Worm (Caenorhabditis elegans): ENCODE results near the gene B0495.5.
A peak's percentile ranks its signal among the peaks of the same experiment; 100 is the strongest.

B0495.5 gene

DNA sequence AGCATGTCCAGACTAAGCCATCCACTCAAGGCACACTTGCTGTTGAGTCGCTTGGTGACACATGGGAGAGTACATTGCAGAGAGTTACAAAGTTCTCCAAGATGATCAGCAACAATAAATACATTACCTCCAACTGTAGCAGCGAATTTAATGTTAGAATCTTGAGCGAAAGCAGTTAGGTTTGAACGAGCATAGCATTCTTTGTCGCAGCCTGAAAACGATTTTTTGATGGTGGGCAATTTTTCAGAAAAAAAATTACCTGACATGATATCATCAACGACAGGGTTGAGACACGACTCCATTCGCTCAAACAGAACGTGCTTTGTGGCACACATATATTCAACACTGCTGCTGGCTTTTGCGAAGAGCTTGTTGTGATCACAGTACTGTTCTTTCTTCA lies 35.3 kb downstream of the B0495.5 start:
- no peak for TF ChIP-seq hlh-17 (GFP tag; optimal IDR thresholded peaks at IDR 0.05; ENCODE audit: borderline replicate concordance)
- TF ChIP-seq efl-1 (optimal IDR thresholded peaks at IDR 0.05): no peak
- peak in 1 of 2 experiments; percentile 51 for TF ChIP-seq efl-1 (GFP tag; optimal IDR thresholded peaks at IDR 0.05 in 1 of 2)

ce11 chrII:7662008-7662686 lies 36.2 kb downstream of the B0495.5 start, which contains the start of gene alfa-1:
Gene alfa-1 (minus strand): TSS chrII:7662522.
- no peak for TF ChIP-seq C04F5.9 (tag; optimal IDR thresholded peaks at IDR 0.05)
- no peak for TF ChIP-seq C34B4.2 (tag; optimal IDR thresholded peaks at IDR 0.05)
- no peak for TF ChIP-seq lin-13 (GFP tag; optimal IDR thresholded peaks at IDR 0.05)
- no peak for TF ChIP-seq nhr-11 (tag; optimal IDR thresholded peaks at IDR 0.05)
- TF ChIP-seq aly-2 (tag; optimal IDR thresholded peaks at IDR 0.05): no peak
- peak in 1 of 2 experiments; percentile 36 for TF ChIP-seq lsy-2 (tag; optimal IDR thresholded peaks at IDR 0.05)
- TF ChIP-seq sptf-1 (tag; optimal IDR thresholded peaks at IDR 0.05): no peak
- no peak for TF ChIP-seq skn-1 (tag; optimal IDR thresholded peaks at IDR 0.05)
- no peak for TF ChIP-seq Y116A8C.19 (tag; optimal IDR thresholded peaks at IDR 0.05; ENCODE audit: borderline replicate concordance)
- TF ChIP-seq ceh-88 (GFP tag; IDR thresholded peaks at IDR 0.05): no peak
- TF ChIP-seq ceh-82 (tag; optimal IDR thresholded peaks at IDR 0.05): no peak
- peak in 1 of 2 experiments; percentile 16 for TF ChIP-seq mdl-1 (tag; optimal IDR thresholded peaks at IDR 0.05)
- no peak for TF ChIP-seq dsc-1 (tag; optimal IDR thresholded peaks at IDR 0.05)
- no peak for TF ChIP-seq lin-15B (tag; optimal IDR thresholded peaks at IDR 0.05)
- no peak for TF ChIP-seq nhr-77 (tag; optimal IDR thresholded peaks at IDR 0.05)
- TF ChIP-seq ama-1 (optimal IDR thresholded peaks at IDR 0.05): no peak
- TF ChIP-seq sup-37 (GFP tag; optimal IDR thresholded peaks at IDR 0.05): no peak
- TF ChIP-seq fkh-8 (tag; optimal IDR thresholded peaks at IDR 0.05): no peak
- peak; percentile 8 for TF ChIP-seq lir-3 (tag; optimal IDR thresholded peaks at IDR 0.05; ENCODE audit: poor library complexity)
- no peak for TF ChIP-seq hpl-2 (GFP tag; optimal IDR thresholded peaks at IDR 0.05)
- peak; percentile 8 to 31 (median 17) for TF ChIP-seq dpl-1 (GFP tag; optimal IDR thresholded peaks at IDR 0.05)
- no peak for TF ChIP-seq efl-3 (GFP tag; optimal IDR thresholded peaks at IDR 0.05)
- TF ChIP-seq blmp-1 (tag; optimal IDR thresholded peaks at IDR 0.05): peak; percentile 55
- TF ChIP-seq mep-1 (tag; optimal IDR thresholded peaks at IDR 0.05): peak; percentile 54
- no peak for TF ChIP-seq nhr-28 (tag; optimal IDR thresholded peaks at IDR 0.05)
- TF ChIP-seq nhr-237 (tag; optimal IDR thresholded peaks at IDR 0.05): no peak
- no peak for TF ChIP-seq irx-1 (tag; optimal IDR thresholded peaks at IDR 0.05)
- TF ChIP-seq nhr-90 (tag; optimal IDR thresholded peaks at IDR 0.05; ENCODE audit: poor library complexity): no peak
- TF ChIP-seq unc-130 (tag; optimal IDR thresholded peaks at IDR 0.05): no peak
- TF ChIP-seq unc-30 (tag; optimal IDR thresholded peaks at IDR 0.05): no peak
- TF ChIP-seq rnt-1 (tag; optimal IDR thresholded peaks at IDR 0.05): peak; percentile 46
- TF ChIP-seq pax-3 (tag; optimal IDR thresholded peaks at IDR 0.05): no peak
- no peak for TF ChIP-seq ceh-63 (GFP tag; optimal IDR thresholded peaks at IDR 0.05)
- TF ChIP-seq vab-15 (tag; optimal IDR thresholded peaks at IDR 0.05): no peak
- peak in 1 of 2 experiments; percentile 5 for TF ChIP-seq efl-1 (optimal IDR thresholded peaks at IDR 0.05)
- TF ChIP-seq efl-1 (GFP tag; optimal IDR thresholded peaks at IDR 0.05 in 1 of 2): peak in 1 of 2 experiments; percentile 30
- no peak for TF ChIP-seq fkh-4 (tag; optimal IDR thresholded peaks at IDR 0.05; ENCODE audit: borderline replicate concordance)
- TF ChIP-seq tbx-2 (tag; optimal IDR thresholded peaks at IDR 0.05): no peak
- no peak for TF ChIP-seq ces-1 (GFP tag; optimal IDR thresholded peaks at IDR 0.05)
- TF ChIP-seq ztf-11 (tag; optimal IDR thresholded peaks at IDR 0.05): no peak
- TF ChIP-seq F16B12.6 (tag; optimal IDR thresholded peaks at IDR 0.05): peak; percentile 7
- TF ChIP-seq nhr-85 (tag): peak; percentile 53
- no peak for TF ChIP-seq elt-3 (tag; optimal IDR thresholded peaks at IDR 0.05)
- TF ChIP-seq lin-39 (tag; optimal IDR thresholded peaks at IDR 0.05): no peak
- peak; percentile 46 for TF ChIP-seq elt-2 (tag; optimal IDR thresholded peaks at IDR 0.05)
- TF ChIP-seq nhr-12 (tag; optimal IDR thresholded peaks at IDR 0.05): no peak
- TF ChIP-seq unc-98 (GFP tag; IDR thresholded peaks at IDR 0.05): no peak
- no peak for TF ChIP-seq unc-86 (tag; optimal IDR thresholded peaks at IDR 0.05)
- peak; percentile 25 for TF ChIP-seq fos-1 (tag; optimal IDR thresholded peaks at IDR 0.05)
- no peak for TF ChIP-seq nhr-76 (tag; optimal IDR thresholded peaks at IDR 0.05)

Data from whole organism, L1 larva.